Fruit fly (Drosophila melanogaster): Measurements from ENCODE around the gene CG14322.
A peak's percentile ranks its signal among the peaks of the same experiment; 100 is the strongest.

CG14322 gene

dm6 chr3R:17710900-17711645 lies 63.6 kb downstream of the CG14322 start (continued):
- TF ChIP-seq CG4820 (GFP tag; optimal IDR thresholded peaks at IDR 0.05) (no peak), Doc2 (GFP tag; IDR thresholded peaks at IDR 0.05) (no peak), CG13287 (GFP tag; IDR thresholded peaks at IDR 0.05; ENCODE audit: partially characterized antibody) (no peak), CG4360 (GFP tag; IDR thresholded peaks at IDR 0.05) (peak; percentile 73), cad (GFP tag; optimal IDR thresholded peaks at IDR 0.05) (peak; percentile 12), Hey (tag; optimal IDR thresholded peaks at IDR 0.05) (peak; percentile 21), fd96Cb (tag; optimal IDR thresholded peaks at IDR 0.05) (no peak), TFAM (GFP tag; optimal IDR thresholded peaks at IDR 0.05) (no peak), dpn (GFP tag; optimal IDR thresholded peaks at IDR 0.05) (no peak), gsb (GFP tag; IDR thresholded peaks at IDR 0.05) (no peak), CG1647 (GFP tag; optimal IDR thresholded peaks at IDR 0.05) (no peak), Meics (GFP tag; optimal IDR thresholded peaks at IDR 0.05) (no peak), Kr (GFP tag; optimal IDR thresholded peaks at IDR 0.05) (peak; percentile 48), CG5180 (GFP tag; optimal IDR thresholded peaks at IDR 0.05) (peak; percentile 88), crp (GFP tag; optimal IDR thresholded peaks at IDR 0.05) (no peak), ind (GFP tag; optimal IDR thresholded peaks at IDR 0.05) (no peak), abd-A (tag; optimal IDR thresholded peaks at IDR 0.05) (peak; percentile 89), CG10274 (GFP tag; optimal IDR thresholded peaks at IDR 0.05) (no peak), sd (tag; optimal IDR thresholded peaks at IDR 0.05) (peak; percentile 26), CG8359 (GFP tag; optimal IDR thresholded peaks at IDR 0.05; ENCODE audit: borderline replicate concordance) (no peak), zfh1 (GFP tag; IDR thresholded peaks at IDR 0.05) (no peak), pfk (GFP tag; optimal IDR thresholded peaks at IDR 0.05) (peak; percentile 82), CG13894 (tag; optimal IDR thresholded peaks at IDR 0.05) (peak; percentile 42), Tbp (GFP tag; optimal IDR thresholded peaks at IDR 0.05) (no peak), CG8478 (optimal IDR thresholded peaks at IDR 0.05) (peak; percentile 7), hb (GFP tag; IDR thresholded peaks at IDR 0.05; ENCODE audit: partially characterized antibody) (no peak), amos (GFP tag; IDR thresholded peaks at IDR 0.05; ENCODE audit: partially characterized antibody) (no peak), CG6765 (GFP tag; optimal IDR thresholded peaks at IDR 0.05) (no peak), Nf-YA (GFP tag; IDR thresholded peaks at IDR 0.05) (no peak), az2 (GFP tag; optimal IDR thresholded peaks at IDR 0.05) (no peak), kni (GFP tag; optimal IDR thresholded peaks at IDR 0.05) (peak; percentile 81), sqz (GFP tag; optimal IDR thresholded peaks at IDR 0.05) (peak; percentile 84), sima (GFP tag; optimal IDR thresholded peaks at IDR 0.05) (no peak), CG10543 (GFP tag; optimal IDR thresholded peaks at IDR 0.05) (peak; percentile 65), CG1602 (GFP tag; optimal IDR thresholded peaks at IDR 0.05) (no peak), Med (GFP tag) (peak; percentile 58), pnt (GFP tag; optimal IDR thresholded peaks at IDR 0.05) (no peak), Xrp1 (GFP tag; IDR thresholded peaks at IDR 0.05) (no peak)

dm6 chr3R:17711646-17711975 lies 64.1 kb downstream of the CG14322 start:
- no peak for TF ChIP-seq CG4328 (GFP tag; optimal IDR thresholded peaks at IDR 0.05)
- TF ChIP-seq sens (GFP tag) = peak; percentile 62
- TF ChIP-seq H15 (GFP tag; IDR thresholded peaks at IDR 0.05) = no peak
- peak; percentile 18 for TF ChIP-seq tap (tag; optimal IDR thresholded peaks at IDR 0.05)
- TF ChIP-seq Atf-2 (GFP tag; optimal IDR thresholded peaks at IDR 0.05) = no peak
- no peak for TF ChIP-seq Hey (tag; optimal IDR thresholded peaks at IDR 0.05)
